Worm (Caenorhabditis elegans) whole organism, L1 larva: Measurements from ENCODE around the gene W03F9.2.

Experiments
- ceh-82 ChIP-seq, 3 experiments: fragments of 150-350 bp in 1 of 3; sonication (generic microtip) in 2 of 3; optimal IDR thresholded peaks; 2 replicates each; lab custom pipeline; 2014 to 2017; ENCODE audit warnings: missing biosample characterization in 3 of 3, missing genetic modification characterization in 3 of 3
- dpl-1 ChIP-seq, 3 experiments: fragments of 150-350 bp in 2 of 3; sonication (generic microtip) in 1 of 3; optimal IDR thresholded peaks; 2 replicates each; lab custom pipeline; 2014 to 2017; ENCODE audit warnings: missing biosample characterization in 3 of 3, missing genetic modification characterization in 3 of 3, missing genetic modification reagents in 3 of 3
- efl-1 ChIP-seq, 4 experiments: fragments of 150-350 bp; optimal IDR thresholded peaks in 3 of 4; peaks in 1 of 4; 1 replicate in 1 of 4; 2 replicates in 3 of 4; lab custom pipeline; 2014; ENCODE audit warnings: missing biosample characterization in 2 of 4, missing genetic modification characterization in 2 of 4, missing genetic modification reagents in 2 of 4
- egl-27 ChIP-seq, 2 experiments: fragments of 150-350 bp in 1 of 2; sonication (generic microtip); optimal IDR thresholded peaks; 3 replicates each; lab custom pipeline; 2017 to 2018; ENCODE audit warnings: missing biosample characterization in 2 of 2, missing genetic modification characterization in 2 of 2, missing genetic modification reagents in 2 of 2
- elt-3 ChIP-seq, 6 experiments: fragments of 150-350 bp in 1 of 6; sonication (generic microtip); optimal IDR thresholded peaks; 2 replicates each; lab custom pipeline; 2017 to 2018; ENCODE audit warnings: missing biosample characterization in 6 of 6, missing genetic modification characterization in 6 of 6, inconsistent platforms in 1 of 6
- isw-1 ChIP-seq: fragments of 200-800 bp; sonication (Bioruptor generic); IDR thresholded peaks from 2 replicates; pipeline ENCODE4 v1.3.6; 2022; ENCODE audit warnings: missing genetic modification characterization, missing compliant biosample characterization
- nhr-11 ChIP-seq: fragments of 150-350 bp; optimal IDR thresholded peaks from 2 replicates; lab custom pipeline; 2014; ENCODE audit warnings: missing biosample characterization, missing genetic modification characterization
- snpc-4 ChIP-seq: fragments of 150-350 bp; optimal IDR thresholded peaks from 2 replicates; lab custom pipeline; 2014; ENCODE audit warnings: missing biosample characterization, missing genetic modification characterization
- snu-23 ChIP-seq: sonication (generic microtip); optimal IDR thresholded peaks from 2 replicates; lab custom pipeline; 2016; ENCODE audit warnings: missing genetic modification characterization, missing compliant biosample characterization
- zag-1 ChIP-seq: fragments of 150-350 bp; optimal IDR thresholded peaks from 2 replicates; lab custom pipeline; 2014; ENCODE audit warnings: missing biosample characterization, missing genetic modification characterization
- ztf-4 ChIP-seq: fragments of 150-350 bp; optimal IDR thresholded peaks from 2 replicates; lab custom pipeline; 2014; ENCODE audit warnings: missing biosample characterization, missing genetic modification characterization

DNA sequence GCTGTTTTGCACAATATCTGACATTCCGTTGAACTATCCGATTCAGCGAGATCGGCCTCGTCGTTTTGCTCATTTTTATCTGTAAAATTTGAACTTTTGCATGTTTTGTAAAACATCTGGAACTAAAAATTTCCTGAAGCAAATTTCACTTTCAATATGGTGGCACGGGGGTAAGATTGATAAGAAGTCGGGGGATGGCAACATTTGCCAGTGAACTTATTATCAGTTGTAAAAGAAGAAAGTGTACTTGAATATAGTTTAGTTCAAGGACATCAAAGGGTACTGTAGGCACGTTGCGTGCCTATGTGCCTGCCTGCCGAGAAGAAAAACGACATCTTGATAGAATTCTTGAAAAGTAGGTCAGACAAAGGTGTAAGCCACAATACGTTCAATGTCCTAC, 23.5 kb upstream of the W03F9.2 start, which contains the start of gene W03F9.4:
- no peak for TF ChIP-seq ztf-4 (tag; lab: Kevin White, UChicago)
- no peak for TF ChIP-seq snpc-4
- TF ChIP-seq snu-23 (GFP tag; lab: Kevin White, UChicago), result no peak
- no peak for TF ChIP-seq egl-27 (tag; optimal IDR thresholded peaks at IDR 0.05; lab: Kevin White, UChicago)
- no peak for TF ChIP-seq dpl-1 (GFP tag; optimal IDR thresholded peaks at IDR 0.05; lab: Kevin White, UChicago)
- no peak for TF ChIP-seq ceh-82 (tag; optimal IDR thresholded peaks at IDR 0.05; lab: Kevin White, UChicago)
- TF ChIP-seq nhr-11 (tag; lab: Kevin White, UChicago), result no peak
- no peak for TF ChIP-seq isw-1 (GFP tag; lab: Robert Waterston, UW)
- TF ChIP-seq elt-3 (tag; optimal IDR thresholded peaks at IDR 0.05; lab: Kevin White, UChicago), result no peak
- TF ChIP-seq zag-1, result no peak
- no peak for TF ChIP-seq efl-1 (optimal IDR thresholded peaks at IDR 0.05; lab: Kevin White, UChicago)
- TF ChIP-seq efl-1 (GFP tag; optimal IDR thresholded peaks at IDR 0.05 in 1 of 2; lab: Kevin White, UChicago), result peak in 1 of 2 experiments; percentile 28
